Worm (Caenorhabditis elegans) whole organism, L4 larva: ENCODE data around the gene F08G2.7.

Source experiments
- R02D3.7 ChIP-seq: fragments of 150-350 bp; sonication (generic microtip); optimal IDR thresholded peaks from 3 replicates; lab custom pipeline; 2014; ENCODE audit warnings: missing biosample characterization, missing genetic modification characterization
- ceh-32 ChIP-seq: sonication (generic microtip); optimal IDR thresholded peaks from 2 replicates; lab custom pipeline; 2016; ENCODE audit warnings: mild to moderate bottlenecking, missing genetic modification characterization, missing compliant biosample characterization; ENCODE audit not compliant: poor library complexity
- ceh-82 ChIP-seq: sonication (generic microtip); optimal IDR thresholded peaks from 2 replicates; lab custom pipeline; 2017; ENCODE audit warnings: missing biosample characterization, missing genetic modification characterization
- daf-12 ChIP-seq: fragments of 150-350 bp; optimal IDR thresholded peaks from 2 replicates; lab custom pipeline; 2014; ENCODE audit warnings: missing biosample characterization, missing genetic modification reagents, missing genetic modification characterization
- egl-27 ChIP-seq: sonication (generic microtip); optimal IDR thresholded peaks from 3 replicates; lab custom pipeline; 2017; ENCODE audit warnings: missing biosample characterization, missing genetic modification reagents, missing genetic modification characterization
- lin-15B ChIP-seq: fragments of 150-350 bp; sonication (generic microtip); optimal IDR thresholded peaks from 3 replicates; lab custom pipeline; 2014; ENCODE audit warnings: missing biosample characterization, missing genetic modification characterization
- mdl-1 ChIP-seq, 2 experiments: fragments of 150-350 bp in 1 of 2; sonication (generic microtip) in 1 of 2; optimal IDR thresholded peaks; 2 replicates each; lab custom pipeline; 2014 to 2017; ENCODE audit warnings: missing biosample characterization in 2 of 2, missing genetic modification characterization in 2 of 2
- mxl-3 ChIP-seq: fragments of 200-800 bp; sonication (Bioruptor generic); optimal IDR thresholded peaks from 2 replicates; lab custom pipeline; 2018; ENCODE audit warnings: mild to moderate bottlenecking, missing genetic modification characterization, missing compliant biosample characterization
- pha-4 ChIP-seq, 2 experiments: fragments of 150-350 bp in 1 of 2; fragments of 200-800 bp in 1 of 2; sonication (Bioruptor generic) in 1 of 2; IDR thresholded peaks in 1 of 2; optimal IDR thresholded peaks in 1 of 2; 2 replicates each; pipeline versions ENCODE4 v1.3.6 to Lab custom; 2014 to 2022; ENCODE audit warnings: missing genetic modification characterization in 2 of 2, missing genetic modification reagents in 2 of 2, missing biosample characterization in 1 of 2, missing compliant biosample characterization in 1 of 2
- sdz-12 ChIP-seq: fragments of 200-800 bp; sonication (Bioruptor generic); optimal IDR thresholded peaks from 2 replicates; lab custom pipeline; 2018; ENCODE audit warnings: mild to moderate bottlenecking, missing genetic modification characterization, missing compliant biosample characterization
- snpc-4 ChIP-seq: fragments of 150-350 bp; optimal IDR thresholded peaks from 2 replicates; lab custom pipeline; 2014; ENCODE audit warnings: missing biosample characterization, missing genetic modification characterization
- unc-62 ChIP-seq, 3 experiments: fragments of 150-350 bp in 1 of 3; sonication (generic microtip); optimal IDR thresholded peaks in 2 of 3; peaks in 1 of 3; 1 replicate in 1 of 3; 2 replicates in 2 of 3; lab custom pipeline; 2014 to 2017; ENCODE audit warnings: missing biosample characterization in 3 of 3, missing genetic modification characterization in 3 of 3, missing genetic modification reagents in 3 of 3, missing genotype in 1 of 3

ce11 chrII:13812335-13812734 is 28.6 kb downstream of the F08G2.7 start:
- TF ChIP-seq unc-62 (GFP tag; optimal IDR thresholded peaks at IDR 0.05 in 1 of 2; lab: Kevin White, UChicago) (no peak), unc-62 (tag; optimal IDR thresholded peaks at IDR 0.05; lab: Kevin White, UChicago) (no peak), snpc-4 (no peak), ceh-32 (tag; lab: Kevin White, UChicago) (no peak), sdz-12 (GFP tag; lab: Kevin White, UChicago) (no peak), ceh-82 (tag; lab: Kevin White, UChicago) (no peak), egl-27 (no peak), mxl-3 (no peak), mdl-1 (tag; optimal IDR thresholded peaks at IDR 0.05; lab: Kevin White, UChicago) (no peak), lin-15B (tag; lab: Kevin White, UChicago) (no peak), daf-12 (no peak), R02D3.7 (tag; lab: Kevin White, UChicago) (no peak), pha-4 (GFP tag; IDR thresholded peaks at IDR 0.05; lab: Robert Waterston, UW) (no peak), pha-4 (tag; optimal IDR thresholded peaks at IDR 0.05; lab: Kevin White, UChicago) (no peak)
